Fruit fly (Drosophila melanogaster) whole organism, embryonic: Measurements from ENCODE around the gene RpS28-like.

Source experiments
- Adf1 ChIP-seq: fragments of 200-800 bp; sonication (Bioruptor generic); IDR thresholded peaks from 2 replicates; pipeline ENCODE4 v1.3.6; 2022; ENCODE audit warnings: missing biosample characterization, missing genetic modification characterization
- BtbVII ChIP-seq: fragments of 200-800 bp; sonication (Bioruptor generic); optimal IDR thresholded peaks from 3 replicates; lab custom pipeline; 2017; ENCODE audit warnings: missing biosample characterization, mild to moderate bottlenecking, missing genetic modification characterization
- CG11247 ChIP-seq: fragments of 200-800 bp; sonication (Bioruptor generic); IDR thresholded peaks from 2 replicates; pipeline ENCODE4 v1.3.6; 2022; ENCODE audit warnings: missing biosample characterization, missing genetic modification characterization
- CG11504 ChIP-seq: fragments of 200-800 bp; sonication (Bioruptor generic); optimal IDR thresholded peaks from 3 replicates; lab custom pipeline; 2019; ENCODE audit warnings: missing biosample characterization, mild to moderate bottlenecking, missing genetic modification characterization, moderate library complexity
- CG12155 ChIP-seq: fragments of 200-800 bp; sonication (Bioruptor generic); optimal IDR thresholded peaks from 3 replicates; lab custom pipeline; 2016; ENCODE audit warnings: missing biosample characterization, missing genetic modification characterization
- CG15601 ChIP-seq: fragments of 200-800 bp; sonication (Bioruptor generic); optimal IDR thresholded peaks from 3 replicates; lab custom pipeline; 2019; ENCODE audit warnings: missing biosample characterization, mild to moderate bottlenecking, missing genetic modification characterization, moderate library complexity
- CG17186 ChIP-seq: fragments of 200-800 bp; sonication (Bioruptor generic); optimal IDR thresholded peaks from 3 replicates; lab custom pipeline; 2017; ENCODE audit warnings: missing biosample characterization, missing genetic modification reagents, missing genetic modification characterization
- CG18011 ChIP-seq: fragments of 200-800 bp; sonication (Bioruptor generic); optimal IDR thresholded peaks from 2 replicates; lab custom pipeline; 2017; ENCODE audit warnings: missing biosample characterization, missing genetic modification characterization, mild to moderate bottlenecking, moderate library complexity, missing genotype
- CG31388 ChIP-seq: fragments of 200-800 bp; sonication (Bioruptor generic); optimal IDR thresholded peaks from 2 replicates; lab custom pipeline; 2016; ENCODE audit warnings: missing biosample characterization, missing genetic modification characterization
- CG31441 ChIP-seq: fragments of 200-800 bp; sonication (Bioruptor generic); IDR thresholded peaks from 2 replicates; pipeline ENCODE4 v1.3.6; 2022; ENCODE audit warnings: missing biosample characterization, missing genetic modification characterization
- CG33213 ChIP-seq: fragments of 200-800 bp; sonication (Bioruptor generic); optimal IDR thresholded peaks from 3 replicates; lab custom pipeline; 2016; ENCODE audit warnings: missing biosample characterization, missing genetic modification characterization
- CG34224 ChIP-seq: fragments of 200-800 bp; sonication (Bioruptor generic); IDR thresholded peaks from 3 replicates; pipeline ENCODE4 v1.3.6; 2022; ENCODE audit warnings: missing biosample characterization, missing genetic modification characterization; ENCODE audit not compliant: partially characterized antibody
- CG4282 ChIP-seq: fragments of 200-800 bp; sonication (Bioruptor generic); optimal IDR thresholded peaks from 2 replicates; lab custom pipeline; 2016; ENCODE audit warnings: missing biosample characterization, missing genetic modification characterization
- CG6175 ChIP-seq: fragments of 200-800 bp; sonication (Bioruptor generic); IDR thresholded peaks from 3 replicates; pipeline ENCODE4 v1.3.6; 2022; ENCODE audit warnings: missing biosample characterization, missing genetic modification characterization
- CG6272 ChIP-seq: fragments of 200-800 bp; sonication (Bioruptor generic); IDR thresholded peaks from 2 replicates; pipeline ENCODE4 v1.3.6; 2022; ENCODE audit warnings: missing biosample characterization, missing genetic modification characterization
- CG6813 ChIP-seq: fragments of 200-800 bp; sonication (Bioruptor generic); optimal IDR thresholded peaks from 2 replicates; lab custom pipeline; 2017; ENCODE audit warnings: missing biosample characterization, missing genetic modification characterization, mild to moderate bottlenecking, moderate library complexity, missing genetic modification reagents
- CG8359 ChIP-seq: fragments of 200-800 bp; sonication (Bioruptor generic); optimal IDR thresholded peaks from 2 replicates; lab custom pipeline; 2017; ENCODE audit warnings: missing biosample characterization, mild to moderate bottlenecking, missing genetic modification characterization, borderline replicate concordance
- HLH3B ChIP-seq: fragments of 200-800 bp; sonication (Bioruptor generic); IDR thresholded peaks from 2 replicates; pipeline ENCODE4 v1.3.6; 2022; ENCODE audit warnings: missing biosample characterization, missing genetic modification characterization
- HLH54F ChIP-seq: fragments of 200-800 bp; sonication (Bioruptor generic); optimal IDR thresholded peaks from 3 replicates; lab custom pipeline; 2016; ENCODE audit warnings: missing biosample characterization, missing genetic modification characterization
- Hr39 ChIP-seq: fragments of >200 bp; optimal IDR thresholded peaks from 2 replicates; lab custom pipeline; 2017
- Lhr ChIP-seq: fragments of 200-800 bp; sonication (Bioruptor generic); optimal IDR thresholded peaks from 3 replicates; lab custom pipeline; 2017; ENCODE audit warnings: mild to moderate bottlenecking, missing biosample characterization, missing genetic modification reagents, missing genetic modification characterization
- Lpt ChIP-seq: fragments of >200 bp; optimal IDR thresholded peaks from 2 replicates; lab custom pipeline; 2018; ENCODE audit warnings: missing biosample characterization, missing genetic modification characterization
- NC2β ChIP-seq: fragments of 200-800 bp; sonication (Bioruptor generic); optimal IDR thresholded peaks from 2 replicates; lab custom pipeline; 2016; ENCODE audit warnings: missing biosample characterization, missing genetic modification characterization
- Pdp1 ChIP-seq, 2 experiments: fragments of 200-800 bp; sonication (Bioruptor generic); optimal IDR thresholded peaks; 3 replicates each; lab custom pipeline; 2016; ENCODE audit warnings: missing biosample characterization in 2 of 2, missing genetic modification characterization in 2 of 2, mild to moderate bottlenecking in 1 of 2, moderate library complexity in 1 of 2
- Ravus ChIP-seq: fragments of 200-800 bp; sonication (Bioruptor generic); IDR thresholded peaks from 2 replicates; pipeline ENCODE4 v1.3.6; 2022; ENCODE audit warnings: missing biosample characterization, missing genetic modification characterization
- Rfx ChIP-seq: fragments of 200-800 bp; sonication (Bioruptor generic); IDR thresholded peaks from 2 replicates; pipeline ENCODE4 v1.3.6; 2022; ENCODE audit warnings: missing biosample characterization, missing genetic modification characterization
- Side ChIP-seq: fragments of 200-800 bp; sonication (Bioruptor generic); optimal IDR thresholded peaks from 2 replicates; lab custom pipeline; 2016; ENCODE audit warnings: missing biosample characterization, missing genetic modification characterization
- Taf1 ChIP-seq: fragments of 200-800 bp; sonication (Bioruptor generic); IDR thresholded peaks from 2 replicates; pipeline ENCODE4 v1.3.6; 2022; ENCODE audit warnings: missing biosample characterization, missing genetic modification characterization
- Trl ChIP-seq, 3 experiments: fragments of >200 bp in 2 of 3; fragments of 200-800 bp in 1 of 3; sonication (Bioruptor generic) in 1 of 3; optimal IDR thresholded peaks; 2 replicates in 1 of 3; 3 replicates in 2 of 3; lab custom pipeline; 2016 to 2017; ENCODE audit warnings: missing biosample characterization in 1 of 3, missing genetic modification characterization in 1 of 3
- bcd ChIP-seq: fragments of 200-800 bp; sonication (Bioruptor generic); optimal IDR thresholded peaks from 2 replicates; lab custom pipeline; 2017; ENCODE audit warnings: missing biosample characterization, mild to moderate bottlenecking, missing genetic modification characterization
- caup ChIP-seq: fragments of 200-800 bp; sonication (Bioruptor generic); optimal IDR thresholded peaks from 3 replicates; lab custom pipeline; 2017; ENCODE audit warnings: missing biosample characterization, mild to moderate bottlenecking, missing genetic modification characterization, moderate library complexity; ENCODE audit not compliant: severe bottlenecking
- ci ChIP-seq: fragments of 200-800 bp; sonication (Bioruptor generic); IDR thresholded peaks from 3 replicates; pipeline ENCODE4 v1.3.6; 2022; ENCODE audit warnings: missing biosample characterization, missing genetic modification characterization
- eve ChIP-seq, 2 experiments: fragments of >200 bp; optimal IDR thresholded peaks; 2 replicates each; lab custom pipeline; 2017; ENCODE audit warnings: missing biosample characterization in 2 of 2, missing genetic modification characterization in 2 of 2
- ewg ChIP-seq: fragments of 200-800 bp; sonication (Bioruptor generic); optimal IDR thresholded peaks from 3 replicates; lab custom pipeline; 2017; ENCODE audit warnings: mild to moderate bottlenecking, missing biosample characterization, missing genetic modification reagents, missing genetic modification characterization
- exex ChIP-seq: fragments of 200-800 bp; sonication (Bioruptor generic); optimal IDR thresholded peaks from 4 replicates; lab custom pipeline; 2018; ENCODE audit warnings: missing biosample characterization, mild to moderate bottlenecking, missing genetic modification characterization, moderate library complexity
- fd102C ChIP-seq: fragments of 200-800 bp; sonication (Bioruptor generic); optimal IDR thresholded peaks from 2 replicates; lab custom pipeline; 2018; ENCODE audit warnings: missing biosample characterization, mild to moderate bottlenecking, missing genetic modification characterization, moderate library complexity
- gcm2 ChIP-seq: fragments of 200-800 bp; sonication (Bioruptor generic); optimal IDR thresholded peaks from 2 replicates; lab custom pipeline; 2016; ENCODE audit warnings: missing biosample characterization, missing genetic modification characterization
- grn ChIP-seq: fragments of 200-800 bp; sonication (Bioruptor generic); optimal IDR thresholded peaks from 3 replicates; lab custom pipeline; 2017; ENCODE audit warnings: missing biosample characterization, missing genetic modification characterization
- lab ChIP-seq: fragments of 200-800 bp; sonication (Bioruptor generic); optimal IDR thresholded peaks from 3 replicates; lab custom pipeline; 2017; ENCODE audit warnings: missing biosample characterization, missing genetic modification characterization, mild to moderate bottlenecking, moderate library complexity, missing genetic modification reagents
- lbe ChIP-seq: fragments of 200-800 bp; sonication (Bioruptor generic); optimal IDR thresholded peaks from 2 replicates; lab custom pipeline; 2016; ENCODE audit warnings: missing biosample characterization, mild to moderate bottlenecking, missing genetic modification characterization
- mirr ChIP-seq: fragments of 200-800 bp; sonication (Bioruptor generic); optimal IDR thresholded peaks from 3 replicates; lab custom pipeline; 2018; ENCODE audit warnings: missing biosample characterization, mild to moderate bottlenecking, missing genetic modification characterization
- mld ChIP-seq: fragments of 200-800 bp; sonication (Bioruptor generic); IDR thresholded peaks from 3 replicates; pipeline ENCODE4 v1.3.6; 2022; ENCODE audit warnings: missing biosample characterization, missing genetic modification characterization; ENCODE audit not compliant: partially characterized antibody
- pho ChIP-seq: fragments of 200-800 bp; sonication (Bioruptor generic); optimal IDR thresholded peaks from 2 replicates; lab custom pipeline; 2016; ENCODE audit warnings: missing biosample characterization, missing genetic modification characterization
- ranshi ChIP-seq: fragments of 200-800 bp; sonication (Bioruptor generic); IDR thresholded peaks from 2 replicates; pipeline ENCODE4 v1.3.6; 2022; ENCODE audit warnings: missing biosample characterization, missing genetic modification characterization
- sisA ChIP-seq: fragments of 200-800 bp; sonication (Bioruptor generic); IDR thresholded peaks from 2 replicates; pipeline ENCODE4 v1.3.6; 2022; ENCODE audit warnings: missing biosample characterization, missing genetic modification characterization
- slp2 ChIP-seq: fragments of 200-800 bp; sonication (Bioruptor generic); optimal IDR thresholded peaks from 2 replicates; lab custom pipeline; 2016; ENCODE audit warnings: missing biosample characterization, missing genetic modification characterization
- sob ChIP-seq: fragments of 200-800 bp; sonication (Bioruptor generic); IDR thresholded peaks from 2 replicates; pipeline ENCODE4 v1.3.6; 2022; ENCODE audit warnings: missing biosample characterization, missing genetic modification characterization
- tap ChIP-seq: fragments of 200-800 bp; optimal IDR thresholded peaks from 3 replicates; lab custom pipeline; 2019; ENCODE audit warnings: missing biosample characterization, mild to moderate bottlenecking, missing genetic modification characterization, moderate library complexity
- unc-4 ChIP-seq: fragments of 200-800 bp; sonication (Bioruptor generic); IDR thresholded peaks from 2 replicates; pipeline ENCODE4 v1.3.6; 2022; ENCODE audit warnings: missing biosample characterization, missing genetic modification characterization; ENCODE audit not compliant: partially characterized antibody
- zen ChIP-seq: fragments of 200-800 bp; sonication (Bioruptor generic); optimal IDR thresholded peaks from 3 replicates; lab custom pipeline; 2018; ENCODE audit warnings: missing biosample characterization, mild to moderate bottlenecking, missing genetic modification characterization, moderate library complexity

RpS28-like gene

DNA sequence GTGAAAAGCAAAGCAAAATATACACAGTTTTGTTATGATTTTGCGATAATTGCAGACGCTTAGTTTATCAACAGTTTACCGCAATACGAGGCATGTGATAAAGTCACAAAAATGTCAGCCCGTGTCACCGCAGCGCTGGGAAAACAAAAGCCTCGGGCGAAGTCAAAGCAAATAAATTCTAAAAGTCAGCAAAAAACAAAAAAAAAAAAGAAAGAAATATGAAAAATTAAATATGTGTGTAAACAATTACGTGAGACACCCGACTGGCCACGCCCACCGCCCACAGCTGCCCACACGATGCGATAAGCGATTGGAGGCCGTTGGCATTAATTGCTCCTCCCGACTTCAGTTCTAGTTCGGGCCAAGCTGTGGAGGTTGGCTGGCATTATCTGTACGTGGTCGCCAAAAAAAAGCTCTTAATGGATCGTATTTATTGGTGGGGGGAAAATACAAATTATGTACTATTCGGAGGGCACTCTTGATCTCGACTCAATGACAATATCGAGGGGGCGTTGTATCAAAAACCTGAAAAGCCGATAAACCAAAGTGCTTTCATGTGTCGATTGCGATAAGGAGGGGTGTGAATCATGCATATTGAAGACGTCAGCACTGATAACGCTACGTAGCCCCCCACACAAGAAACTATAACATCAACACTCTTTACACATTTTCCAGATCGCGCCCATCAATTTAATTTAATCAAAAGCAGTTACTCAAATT is 22.9 kb downstream of the RpS28-like start (continued):
- TF ChIP-seq unc-4 (GFP tag; lab: Robert Waterston, UW), result no peak
- TF ChIP-seq CG17186 (GFP tag; lab: Kevin White, UChicago), result no peak
- TF ChIP-seq HLH54F, result no peak
- TF ChIP-seq mld, result 0 out of 3 replicates have a peak, but pooled peaks have one; percentile 35
- no peak for TF ChIP-seq eve (GFP tag; optimal IDR thresholded peaks at IDR 0.05; lab: Kevin White, UChicago)
- TF ChIP-seq BtbVII, result no peak
- no peak for TF ChIP-seq CG11247 (GFP tag; lab: Robert Waterston, UW)
- TF ChIP-seq caup, result no peak
- no peak for TF ChIP-seq Side (GFP tag; lab: Kevin White, UChicago)
- no peak for TF ChIP-seq CG6813
- TF ChIP-seq ranshi (GFP tag; lab: Robert Waterston, UW), result no peak
- TF ChIP-seq HLH3B (GFP tag; lab: Robert Waterston, UW), result no peak
- TF ChIP-seq Ravus, result no peak
- TF ChIP-seq tap (tag; lab: Kevin White, UChicago), result no peak
- TF ChIP-seq CG15601 (tag; lab: Kevin White, UChicago), result no peak
- TF ChIP-seq grn, result peak; percentile 64
- TF ChIP-seq CG12155 (GFP tag; lab: Kevin White, UChicago), result no peak
- no peak for TF ChIP-seq sisA (GFP tag; lab: Robert Waterston, UW)
- no peak for TF ChIP-seq pho (GFP tag; lab: Kevin White, UChicago)
- no peak for TF ChIP-seq CG6272 (GFP tag; lab: Robert Waterston, UW)
- TF ChIP-seq slp2, result no peak
- TF ChIP-seq Hr39 (lab: Kevin White, UChicago), result no peak
- no peak for TF ChIP-seq fd102C (GFP tag; lab: Kevin White, UChicago)
- TF ChIP-seq lbe (GFP tag; lab: Kevin White, UChicago), result no peak
- no peak for TF ChIP-seq CG11504 (tag; lab: Kevin White, UChicago)
- no peak for TF ChIP-seq CG4282
- peak; percentile 57 for TF ChIP-seq lab (GFP tag; lab: Kevin White, UChicago)
- no peak for TF ChIP-seq CG18011
- no peak for TF ChIP-seq NC2β (GFP tag; lab: Kevin White, UChicago)
- no peak for TF ChIP-seq bcd (GFP tag; lab: Kevin White, UChicago)
- TF ChIP-seq ci (GFP tag; lab: Robert Waterston, UW), result no peak
- no peak for TF ChIP-seq CG33213 (GFP tag; lab: Kevin White, UChicago)
- TF ChIP-seq ewg, result no peak
- TF ChIP-seq exex (tag; lab: Kevin White, UChicago), result peak; percentile 61
- TF ChIP-seq CG31441 (GFP tag; lab: Robert Waterston, UW), result no peak
- TF ChIP-seq Lhr (GFP tag; lab: Kevin White, UChicago), result no peak
- no peak for TF ChIP-seq Pdp1 (GFP tag; optimal IDR thresholded peaks at IDR 0.05; lab: Kevin White, UChicago)
- peak; percentile 23; the same call in 1 of the 2 replicates for TF ChIP-seq sob (GFP tag; lab: Robert Waterston, UW)
- no peak for TF ChIP-seq zen (tag; lab: Kevin White, UChicago)
- TF ChIP-seq Rfx (GFP tag; lab: Robert Waterston, UW), result no peak
- no peak for TF ChIP-seq Adf1
- TF ChIP-seq Lpt, result no peak
- no peak for TF ChIP-seq Trl (optimal IDR thresholded peaks at IDR 0.05; lab: Kevin White, UChicago)
- TF ChIP-seq Trl (GFP tag; optimal IDR thresholded peaks at IDR 0.05; lab: Kevin White, UChicago), result no peak
- TF ChIP-seq CG8359 (GFP tag; lab: Kevin White, UChicago), result no peak
- 0 out of 3 replicates have a peak, but pooled peaks have one; percentile 10 for TF ChIP-seq CG34224
- no peak for TF ChIP-seq CG6175 (GFP tag; lab: Robert Waterston, UW)
- TF ChIP-seq CG31388 (GFP tag; lab: Kevin White, UChicago), result no peak
- peak; percentile 28 for TF ChIP-seq mirr (GFP tag; lab: Kevin White, UChicago)
- no peak for TF ChIP-seq Taf1
- TF ChIP-seq gcm2, result no peak
